Worm (Caenorhabditis elegans): ENCODE data around the gene Y39A1A.2.

Y39A1A.2 gene

ce11 chrIII:10600138-10600626, 3.2 kb downstream of the Y39A1A.2 start, which contains the start of gene epg-6 (continued):
- TF ChIP-seq attf-3 (GFP tag; conservative IDR thresholded peaks at IDR 0.05) (no peak), B0035.1 (tag; optimal IDR thresholded peaks at IDR 0.05) (no peak), F33H1.4 (GFP tag; IDR thresholded peaks at IDR 0.05) (peak; percentile 94), ceh-40 (GFP tag; IDR thresholded peaks at IDR 0.05) (no peak), dpl-1 (GFP tag; optimal IDR thresholded peaks at IDR 0.05) (peak; percentile 27), nfyb-1 (GFP tag; IDR thresholded peaks at IDR 0.05) (no peak), hmg-1.2 (GFP tag; IDR thresholded peaks at IDR 0.05) (peak; percentile 21; the same call in 1 of the 2 replicates), mcd-1 (GFP tag; IDR thresholded peaks at IDR 0.05) (no peak), madf-6 (GFP tag; IDR thresholded peaks at IDR 0.05) (peak; percentile 93), lin-54 (GFP tag; optimal IDR thresholded peaks at IDR 0.05) (peak; percentile 54), nhr-120 (GFP tag; IDR thresholded peaks at IDR 0.05) (no peak), ceh-100 (GFP tag; IDR thresholded peaks at IDR 0.05) (no peak), snpc-1.3 (tag; optimal IDR thresholded peaks at IDR 0.05; ENCODE audit: insufficient read depth) (peak; percentile 58), lsl-1 (GFP tag; optimal IDR thresholded peaks at IDR 0.05) (peak; percentile 99)

DNA sequence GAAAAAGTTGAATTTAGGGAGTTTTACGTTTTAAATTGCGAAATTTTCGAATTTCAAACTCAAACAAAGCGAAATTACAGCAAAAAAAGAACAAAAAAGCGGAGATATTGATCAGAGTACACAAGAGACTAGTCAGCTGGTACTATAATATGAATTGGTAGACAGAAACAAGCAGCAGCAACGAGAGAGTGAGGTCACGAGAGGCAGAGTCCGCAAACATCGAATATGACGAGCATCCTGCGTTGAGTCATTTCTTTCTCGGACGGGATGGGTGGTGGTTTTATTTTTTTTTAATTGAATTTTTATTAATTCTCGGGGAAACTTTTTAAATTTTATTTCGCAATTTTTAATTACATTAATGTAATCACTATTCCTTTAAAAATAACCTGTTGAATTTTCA, 3.7 kb downstream of the Y39A1A.2 start:
- TF ChIP-seq chd-7 (tag; optimal IDR thresholded peaks at IDR 0.05) (no peak), lir-1 (GFP tag; conservative IDR thresholded peaks at IDR 0.05) (no peak), attf-5 (GFP tag; optimal IDR thresholded peaks at IDR 0.05) (peak; percentile 89), pbrm-1 (GFP tag; IDR thresholded peaks at IDR 0.05) (0 out of 2 replicates have a peak, but pooled peaks have one; percentile 26), mxl-1 (tag; optimal IDR thresholded peaks at IDR 0.05) (no peak), dpl-1 (GFP tag; optimal IDR thresholded peaks at IDR 0.05) (no peak), hlh-26 (GFP tag; conservative IDR thresholded peaks at IDR 0.05) (no peak), cebp-2 (GFP tag; IDR thresholded peaks at IDR 0.05) (no peak), bed-1 (GFP tag; IDR thresholded peaks at IDR 0.05) (no peak), lin-54 (GFP tag; optimal IDR thresholded peaks at IDR 0.05) (peak; percentile 28), ceh-79 (tag; optimal IDR thresholded peaks at IDR 0.05) (no peak), F49E8.2 (tag; optimal IDR thresholded peaks at IDR 0.05; ENCODE audit: insufficient read depth) (no peak), gei-17 (GFP tag; optimal IDR thresholded peaks at IDR 0.05) (no peak), snpc-1.3 (tag; optimal IDR thresholded peaks at IDR 0.05; ENCODE audit: insufficient read depth) (no peak), ceh-40 (GFP tag; IDR thresholded peaks at IDR 0.05) (no peak), nfya-2 (GFP tag; IDR thresholded peaks at IDR 0.05) (no peak), Y67H2A.10 (GFP tag; conservative IDR thresholded peaks at IDR 0.05) (no peak), B0261.1 (tag; optimal IDR thresholded peaks at IDR 0.05) (no peak), C06A6.2 (GFP tag; conservative IDR thresholded peaks at IDR 0.05) (no peak), tbp1 (GFP tag; optimal IDR thresholded peaks at IDR 0.05) (peak; percentile 1), lin-40 (tag; optimal IDR thresholded peaks at IDR 0.05) (peak; percentile 56), ztf-26 (tag; optimal IDR thresholded peaks at IDR 0.05) (no peak), ekl-4 (GFP tag; IDR thresholded peaks at IDR 0.05) (no peak), fkh-3 (tag; optimal IDR thresholded peaks at IDR 0.05) (no peak), F37B4.10 (GFP tag; IDR thresholded peaks at IDR 0.05) (no peak), F22D6.2 (tag; optimal IDR thresholded peaks at IDR 0.05) (no peak), unc-130 (GFP tag; optimal IDR thresholded peaks at IDR 0.05) (no peak), him-1 (tag; optimal IDR thresholded peaks at IDR 0.05) (no peak), sptf-2 (GFP tag; optimal IDR thresholded peaks at IDR 0.05) (no peak), tbx-9 (tag; optimal IDR thresholded peaks at IDR 0.05; ENCODE audit: borderline replicate concordance) (no peak), let-526 (GFP tag; IDR thresholded peaks at IDR 0.05) (no peak), nhr-120 (GFP tag; IDR thresholded peaks at IDR 0.05) (no peak), B0019.2 (GFP tag; conservative IDR thresholded peaks at IDR 0.05) (no peak), die-1 (tag; optimal IDR thresholded peaks at IDR 0.05) (no peak), madf-6 (GFP tag; IDR thresholded peaks at IDR 0.05) (no peak), Y95B8A.8 (GFP tag; IDR thresholded peaks at IDR 0.05) (no peak), snpc-4 (GFP tag; optimal IDR thresholded peaks at IDR 0.05) (no peak), snpc-4 (tag; optimal IDR thresholded peaks at IDR 0.05) (peak in 1 of 4 experiments; percentile 2), ztf-6 (GFP tag; IDR thresholded peaks at IDR 0.05) (no peak)
